Worm (Caenorhabditis elegans) whole organism, L1 larva: ENCODE measurements around the gene anoh-2.
A peak's percentile ranks its signal among the peaks of the same experiment; 100 is the strongest.

ENCODE experiments used
- C04F5.9 ChIP-seq: sonication (generic microtip); optimal IDR thresholded peaks from 2 replicates; lab custom pipeline; 2016; ENCODE audit warnings: missing genetic modification characterization, missing compliant biosample characterization
- C16A3.4 ChIP-seq: fragments of 150-350 bp; optimal IDR thresholded peaks from 2 replicates; lab custom pipeline; 2014; ENCODE audit warnings: missing biosample characterization, missing genetic modification characterization
- F16B12.6 ChIP-seq: fragments of 150-350 bp; optimal IDR thresholded peaks from 2 replicates; lab custom pipeline; 2014; ENCODE audit warnings: missing biosample characterization, missing genetic modification characterization
- Y116A8C.19 ChIP-seq: sonication (generic microtip); optimal IDR thresholded peaks from 2 replicates; lab custom pipeline; 2016; ENCODE audit warnings: missing compliant biosample characterization, missing genetic modification characterization, borderline replicate concordance
- ama-1 ChIP-seq: fragments of 150-350 bp; optimal IDR thresholded peaks from 2 replicates; lab custom pipeline; 2014
- blmp-1 ChIP-seq: fragments of 150-350 bp; optimal IDR thresholded peaks from 2 replicates; lab custom pipeline; 2014; ENCODE audit warnings: missing biosample characterization, missing genetic modification characterization
- ceh-82 ChIP-seq, 3 experiments: fragments of 150-350 bp in 1 of 3; sonication (generic microtip) in 2 of 3; optimal IDR thresholded peaks; 2 replicates each; lab custom pipeline; 2014 to 2017; ENCODE audit warnings: missing biosample characterization in 3 of 3, missing genetic modification characterization in 3 of 3
- ceh-88 ChIP-seq: fragments of 200-800 bp; sonication (Bioruptor generic); IDR thresholded peaks from 2 replicates; pipeline ENCODE4 v1.3.6; 2022; ENCODE audit warnings: missing genetic modification characterization, missing compliant biosample characterization
- ceh-90 ChIP-seq: sonication (generic microtip); optimal IDR thresholded peaks from 2 replicates; lab custom pipeline; 2016; ENCODE audit warnings: missing genetic modification characterization, missing compliant biosample characterization
- ces-1 ChIP-seq: fragments of 150-350 bp; optimal IDR thresholded peaks from 2 replicates; lab custom pipeline; 2014; ENCODE audit warnings: missing biosample characterization, missing genetic modification reagents, missing genetic modification characterization
- dsc-1 ChIP-seq: sonication (generic microtip); optimal IDR thresholded peaks from 2 replicates; lab custom pipeline; 2016; ENCODE audit warnings: mild to moderate bottlenecking, missing genetic modification characterization, missing compliant biosample characterization
- efl-1 ChIP-seq, 4 experiments: fragments of 150-350 bp; optimal IDR thresholded peaks in 3 of 4; peaks in 1 of 4; 1 replicate in 1 of 4; 2 replicates in 3 of 4; lab custom pipeline; 2014; ENCODE audit warnings: missing biosample characterization in 2 of 4, missing genetic modification characterization in 2 of 4, missing genetic modification reagents in 2 of 4
- egl-13 ChIP-seq: sonication (generic microtip); optimal IDR thresholded peaks from 2 replicates; lab custom pipeline; 2016; ENCODE audit warnings: missing genotype, missing genetic modification reagents, missing genetic modification characterization, missing compliant biosample characterization
- elt-2 ChIP-seq: sonication (generic microtip); optimal IDR thresholded peaks from 2 replicates; lab custom pipeline; 2016; ENCODE audit warnings: missing genetic modification characterization, mild to moderate bottlenecking, inconsistent platforms, missing compliant biosample characterization, missing genetic modification reagents
- ets-5 ChIP-seq: fragments of 200-800 bp; sonication (Bioruptor generic); IDR thresholded peaks from 2 replicates; pipeline ENCODE4 v1.3.6; 2022; ENCODE audit warnings: missing genetic modification characterization, missing compliant biosample characterization
- fkh-8 ChIP-seq: sonication (generic microtip); optimal IDR thresholded peaks from 2 replicates; lab custom pipeline; 2016; ENCODE audit warnings: mild to moderate bottlenecking, missing genetic modification characterization, missing compliant biosample characterization
- fos-1 ChIP-seq: fragments of 150-350 bp; optimal IDR thresholded peaks from 2 replicates; lab custom pipeline; 2014; ENCODE audit warnings: missing biosample characterization, missing genetic modification characterization
- grh-1 ChIP-seq: fragments of 200-800 bp; sonication (Bioruptor generic); IDR thresholded peaks from 2 replicates; pipeline ENCODE4 v1.3.6; 2022; ENCODE audit warnings: missing genetic modification reagents, missing genetic modification characterization, missing compliant biosample characterization
- hlh-4 ChIP-seq: sonication (generic microtip); optimal IDR thresholded peaks from 2 replicates; lab custom pipeline; 2016; ENCODE audit warnings: mild to moderate bottlenecking, missing genetic modification characterization, missing compliant biosample characterization
- hpl-2 ChIP-seq: fragments of 150-350 bp; optimal IDR thresholded peaks from 2 replicates; lab custom pipeline; 2014; ENCODE audit warnings: missing biosample characterization, missing genetic modification reagents, missing genetic modification characterization
- lin-35 ChIP-seq, 2 experiments: fragments of 150-350 bp; optimal IDR thresholded peaks; 2 replicates each; lab custom pipeline; 2014; ENCODE audit warnings: missing biosample characterization in 2 of 2, missing genetic modification characterization in 2 of 2, missing genetic modification reagents in 2 of 2
- mdl-1 ChIP-seq, 2 experiments: fragments of 150-350 bp; optimal IDR thresholded peaks; 2 replicates each; lab custom pipeline; 2014 to 2017; ENCODE audit warnings: missing biosample characterization in 2 of 2, missing genetic modification characterization in 2 of 2, inconsistent platforms in 1 of 2
- mep-1 ChIP-seq: fragments of 150-350 bp; optimal IDR thresholded peaks from 2 replicates; lab custom pipeline; 2014; ENCODE audit warnings: missing biosample characterization, missing genetic modification characterization
- nhr-11 ChIP-seq: fragments of 150-350 bp; optimal IDR thresholded peaks from 2 replicates; lab custom pipeline; 2014; ENCODE audit warnings: missing biosample characterization, missing genetic modification characterization
- nhr-12 ChIP-seq: sonication (generic microtip); optimal IDR thresholded peaks from 2 replicates; lab custom pipeline; 2017; ENCODE audit warnings: missing biosample characterization, missing genetic modification characterization
- nhr-19 ChIP-seq: fragments of 200-800 bp; sonication (Bioruptor generic); conservative IDR thresholded peaks from 2 replicates; pipeline ENCODE4 v1.3.6; 2022; ENCODE audit warnings: missing genetic modification characterization, missing compliant biosample characterization
- nhr-20 ChIP-seq: sonication (generic microtip); optimal IDR thresholded peaks from 2 replicates; lab custom pipeline; 2016; ENCODE audit warnings: mild to moderate bottlenecking, missing genetic modification characterization, missing compliant biosample characterization
- nhr-237 ChIP-seq: fragments of 150-350 bp; optimal IDR thresholded peaks from 2 replicates; lab custom pipeline; 2014; ENCODE audit warnings: missing biosample characterization, missing genetic modification characterization
- nhr-28 ChIP-seq: fragments of 150-350 bp; optimal IDR thresholded peaks from 2 replicates; lab custom pipeline; 2014; ENCODE audit warnings: missing biosample characterization, missing genetic modification characterization
- nhr-85 ChIP-seq: sonication (generic microtip); peaks from one replicate; lab custom pipeline; 2016; ENCODE audit warnings: missing genetic modification characterization, inconsistent platforms, missing compliant biosample characterization
- nhr-90 ChIP-seq: sonication (generic microtip); optimal IDR thresholded peaks from 2 replicates; lab custom pipeline; 2016; ENCODE audit warnings: mild to moderate bottlenecking, missing genetic modification characterization, missing compliant biosample characterization; ENCODE audit not compliant: poor library complexity
- pax-3 ChIP-seq: fragments of 200-800 bp; sonication (Bioruptor generic); optimal IDR thresholded peaks from 2 replicates; lab custom pipeline; 2018; ENCODE audit warnings: mild to moderate bottlenecking, missing genetic modification characterization, moderate library complexity, missing compliant biosample characterization
- pqm-1 ChIP-seq: sonication (generic microtip); optimal IDR thresholded peaks from 3 replicates; lab custom pipeline; 2017; ENCODE audit warnings: missing biosample characterization, missing genetic modification characterization
- rnt-1 ChIP-seq: sonication (generic microtip); optimal IDR thresholded peaks from 2 replicates; lab custom pipeline; 2016; ENCODE audit warnings: mild to moderate bottlenecking, missing genetic modification characterization, moderate library complexity, missing compliant biosample characterization
- snpc-4 ChIP-seq: fragments of 150-350 bp; optimal IDR thresholded peaks from 2 replicates; lab custom pipeline; 2014; ENCODE audit warnings: missing biosample characterization, missing genetic modification characterization
- snu-23 ChIP-seq: sonication (generic microtip); optimal IDR thresholded peaks from 2 replicates; lab custom pipeline; 2016; ENCODE audit warnings: missing genetic modification characterization, missing compliant biosample characterization
- sox-4 ChIP-seq: sonication (generic microtip); optimal IDR thresholded peaks from 2 replicates; lab custom pipeline; 2016; ENCODE audit warnings: missing genetic modification characterization, missing compliant biosample characterization
- sptf-1 ChIP-seq: fragments of 150-350 bp; optimal IDR thresholded peaks from 2 replicates; lab custom pipeline; 2014; ENCODE audit warnings: missing biosample characterization, missing genetic modification characterization
- tbx-2 ChIP-seq: sonication (generic microtip); optimal IDR thresholded peaks from 2 replicates; lab custom pipeline; 2016; ENCODE audit warnings: missing genetic modification characterization, missing compliant biosample characterization
- tlp-1 ChIP-seq: fragments of 150-350 bp; optimal IDR thresholded peaks from 2 replicates; lab custom pipeline; 2014; ENCODE audit warnings: missing biosample characterization, missing genetic modification characterization
- unc-130 ChIP-seq: fragments of 150-350 bp; optimal IDR thresholded peaks from 2 replicates; lab custom pipeline; 2017; ENCODE audit warnings: missing biosample characterization, missing genetic modification characterization, inconsistent platforms
- unc-62 ChIP-seq: fragments of 150-350 bp; optimal IDR thresholded peaks from 2 replicates; lab custom pipeline; 2014; ENCODE audit warnings: missing biosample characterization, missing genetic modification reagents, missing genetic modification characterization
- unc-98 ChIP-seq: fragments of 200-800 bp; sonication (Bioruptor generic); IDR thresholded peaks from 2 replicates; pipeline ENCODE4 v1.3.6; 2022; ENCODE audit warnings: missing genetic modification characterization, missing compliant biosample characterization
- zag-1 ChIP-seq: fragments of 150-350 bp; optimal IDR thresholded peaks from 2 replicates; lab custom pipeline; 2014; ENCODE audit warnings: missing biosample characterization, missing genetic modification characterization
- zip-4 ChIP-seq: fragments of 200-800 bp; sonication (Bioruptor generic); optimal IDR thresholded peaks from 2 replicates; lab custom pipeline; 2018; ENCODE audit warnings: mild to moderate bottlenecking, missing genetic modification characterization, moderate library complexity, missing compliant biosample characterization
- ztf-11 ChIP-seq, 2 experiments: sonication (generic microtip); optimal IDR thresholded peaks; 2 replicates each; lab custom pipeline; 2016 to 2017; ENCODE audit warnings: missing genetic modification characterization in 2 of 2, missing biosample characterization in 1 of 2, missing compliant biosample characterization in 1 of 2
- ztf-4 ChIP-seq: fragments of 150-350 bp; optimal IDR thresholded peaks from 2 replicates; lab custom pipeline; 2014; ENCODE audit warnings: missing biosample characterization, missing genetic modification characterization

The anoh-2 gene

ce11 chrIV:14610942-14611724 lies 47.0 kb upstream of the anoh-2 start (continued):
- TF ChIP-seq efl-1 (optimal IDR thresholded peaks at IDR 0.05; lab: Kevin White, UChicago) (peak; percentile 25 to 53), efl-1 (GFP tag; optimal IDR thresholded peaks at IDR 0.05 in 1 of 2; lab: Kevin White, UChicago) (peak in 1 of 2 experiments; percentile 90), ets-5 (GFP tag; lab: Robert Waterston, UW) (no peak), mdl-1 (tag; optimal IDR thresholded peaks at IDR 0.05; lab: Kevin White, UChicago) (peak in 1 of 2 experiments; percentile 48), Y116A8C.19 (tag; lab: Kevin White, UChicago) (no peak), nhr-19 (GFP tag; lab: Robert Waterston, UW) (peak; percentile 74), mep-1 (tag; lab: Kevin White, UChicago) (peak; percentile 55), C16A3.4 (tag; lab: Kevin White, UChicago) (peak; percentile 67), grh-1 (peak; percentile 47; the same call in 1 of the 2 replicates), C04F5.9 (tag; lab: Kevin White, UChicago) (no peak), sptf-1 (tag; lab: Kevin White, UChicago) (no peak), ztf-4 (tag; lab: Kevin White, UChicago) (no peak), pax-3 (tag; lab: Kevin White, UChicago) (no peak), rnt-1 (tag; lab: Kevin White, UChicago) (peak; percentile 65), elt-2 (tag; lab: Kevin White, UChicago) (no peak), dsc-1 (tag; lab: Kevin White, UChicago) (no peak), ceh-90 (tag; lab: Kevin White, UChicago) (no peak), ces-1 (GFP tag; lab: Kevin White, UChicago) (no peak), ceh-82 (tag; optimal IDR thresholded peaks at IDR 0.05; lab: Kevin White, UChicago) (peak in 1 of 3 experiments; percentile 2), snu-23 (GFP tag; lab: Kevin White, UChicago) (peak; percentile 72), egl-13 (no peak), hlh-4 (tag; lab: Kevin White, UChicago) (no peak), ama-1 (lab: Kevin White, UChicago) (no peak), nhr-237 (tag; lab: Kevin White, UChicago) (no peak), nhr-90 (peak; percentile 51), zip-4 (GFP tag; lab: Kevin White, UChicago) (no peak), F16B12.6 (tag; lab: Kevin White, UChicago) (no peak), zag-1 (tag; lab: Kevin White, UChicago) (no peak), nhr-85 (tag; lab: Kevin White, UChicago) (peak; percentile 92), ztf-11 (tag; optimal IDR thresholded peaks at IDR 0.05; lab: Kevin White, UChicago) (no peak), unc-130 (tag; lab: Kevin White, UChicago) (no peak), nhr-11 (tag; lab: Kevin White, UChicago) (no peak), sox-4 (tag; lab: Kevin White, UChicago) (no peak), lin-35 (GFP tag; optimal IDR thresholded peaks at IDR 0.05; lab: Kevin White, UChicago) (peak; percentile 11 to 45), fos-1 (tag; lab: Kevin White, UChicago) (no peak), pqm-1 (tag; lab: Kevin White, UChicago) (no peak), unc-62 (GFP tag; lab: Kevin White, UChicago) (no peak), nhr-28 (tag; lab: Kevin White, UChicago) (no peak), tbx-2 (peak; percentile 59), snpc-4 (tag; lab: Kevin White, UChicago) (peak; percentile 28), tlp-1 (tag; lab: Kevin White, UChicago) (no peak), ceh-88 (GFP tag; lab: Robert Waterston, UW) (no peak), nhr-12 (no peak), blmp-1 (peak; percentile 97), nhr-20 (peak; percentile 94), fkh-8 (tag; lab: Kevin White, UChicago) (no peak), hpl-2 (GFP tag; lab: Kevin White, UChicago) (no peak), unc-98 (GFP tag; lab: Robert Waterston, UW) (no peak)
